Fruit fly (Drosophila melanogaster) whole organism, wandering third instar larva: ENCODE data around the gene GluProRS.
A peak's percentile ranks its signal among the peaks of the same experiment; 100 is the strongest.

ENCODE experiments used
- CrebA ChIP-seq: fragments of 200-800 bp; sonication (Bioruptor generic); optimal IDR thresholded peaks from 2 replicates; lab custom pipeline; 2016; ENCODE audit warnings: missing biosample characterization, mild to moderate bottlenecking, missing genetic modification characterization, borderline replicate concordance
- Dif ChIP-seq: fragments of 200-275, 200-300 bp; sonication (Bioruptor generic); optimal IDR thresholded peaks from 2 replicates; lab custom pipeline; 2018; ENCODE audit warnings: missing biosample characterization, missing genetic modification characterization; ENCODE audit not compliant: partially characterized antibody
- OdsH ChIP-seq: fragments of 200-800 bp; sonication (Bioruptor generic); optimal IDR thresholded peaks from 2 replicates; lab custom pipeline; 2016; ENCODE audit warnings: missing biosample characterization, mild to moderate bottlenecking, missing genetic modification characterization
- br ChIP-seq: fragments of 200-800 bp; sonication (Bioruptor generic); optimal IDR thresholded peaks from 2 replicates; lab custom pipeline; 2016; ENCODE audit warnings: missing biosample characterization, missing genetic modification characterization
- brk ChIP-seq: fragments of 200-800 bp; sonication (Bioruptor generic); optimal IDR thresholded peaks from 2 replicates; lab custom pipeline; 2016; ENCODE audit warnings: missing biosample characterization, mild to moderate bottlenecking, missing genetic modification characterization
- h ChIP-seq: fragments of 200-800 bp; sonication (Bioruptor generic); optimal IDR thresholded peaks from 3 replicates; lab custom pipeline; 2016; ENCODE audit warnings: missing biosample characterization, mild to moderate bottlenecking, missing genetic modification characterization
- jim ChIP-seq: fragments of 175-275, 200-325 bp; sonication (Bioruptor generic); optimal IDR thresholded peaks from 2 replicates; lab custom pipeline; 2016; ENCODE audit warnings: missing biosample characterization, mild to moderate bottlenecking, missing genetic modification characterization
- lola ChIP-seq: fragments of >200 bp; optimal IDR thresholded peaks from 2 replicates; lab custom pipeline; 2017; ENCODE audit warnings: missing biosample characterization, missing genetic modification characterization
- pan ChIP-seq: fragments of >200 bp; optimal IDR thresholded peaks from 2 replicates; lab custom pipeline; 2017
- psq ChIP-seq: fragments of 200-800 bp; sonication (Bioruptor generic); optimal IDR thresholded peaks from 3 replicates; lab custom pipeline; 2017; ENCODE audit warnings: missing biosample characterization, mild to moderate bottlenecking, missing genetic modification characterization, moderate library complexity
- rgr ChIP-seq: fragments of 200-800 bp; sonication (Bioruptor generic); optimal IDR thresholded peaks from 3 replicates; lab custom pipeline; 2016; ENCODE audit warnings: missing biosample characterization, mild to moderate bottlenecking, missing genetic modification characterization

dm6 chr3R:23955380-23955779, 2.8 kb downstream of the GluProRS start:
- TF ChIP-seq rgr (GFP tag; lab: Kevin White, UChicago) (no peak), CrebA (GFP tag; lab: Kevin White, UChicago) (no peak), lola (GFP tag; lab: Kevin White, UChicago) (no peak), br (GFP tag; lab: Kevin White, UChicago) (no peak), jim (GFP tag; lab: Kevin White, UChicago) (no peak), Dif (peak; percentile 52), h (GFP tag; lab: Kevin White, UChicago) (no peak), OdsH (GFP tag; lab: Kevin White, UChicago) (no peak), psq (GFP tag; lab: Kevin White, UChicago) (no peak), brk (no peak), pan (lab: Kevin White, UChicago) (no peak)
